Fruit fly (Drosophila melanogaster) whole organism, wandering third instar larva: ENCODE results near the gene CG7099.
A peak's percentile ranks its signal among the peaks of the same experiment; 100 is the strongest.

Source experiments
- Abd-B ChIP-seq: fragments of >200 bp; optimal IDR thresholded peaks from 2 replicates; lab custom pipeline; 2017; ENCODE audit warnings: missing biosample characterization, missing genetic modification characterization
- CG9705 ChIP-seq: fragments of 200-800 bp; sonication (Bioruptor generic); optimal IDR thresholded peaks from 2 replicates; lab custom pipeline; 2018; ENCODE audit warnings: missing biosample characterization, mild to moderate bottlenecking, missing genetic modification characterization
- Dif ChIP-seq: fragments of 200-275, 200-300 bp; sonication (Bioruptor generic); optimal IDR thresholded peaks from 2 replicates; lab custom pipeline; 2018; ENCODE audit warnings: missing biosample characterization, missing genetic modification characterization; ENCODE audit not compliant: partially characterized antibody
- Hr78 ChIP-seq: fragments of >200 bp; optimal IDR thresholded peaks from 2 replicates; lab custom pipeline; 2017; ENCODE audit warnings: missing biosample characterization, missing genetic modification characterization
- OdsH ChIP-seq: fragments of 200-800 bp; sonication (Bioruptor generic); optimal IDR thresholded peaks from 2 replicates; lab custom pipeline; 2016; ENCODE audit warnings: missing biosample characterization, mild to moderate bottlenecking, missing genetic modification characterization
- Vsx2 ChIP-seq: fragments of 200-300, 225-300 bp; sonication (Bioruptor generic); optimal IDR thresholded peaks from 2 replicates; lab custom pipeline; 2018; ENCODE audit warnings: missing biosample characterization, missing genetic modification characterization; ENCODE audit not compliant: partially characterized antibody
- brk ChIP-seq: fragments of 200-800 bp; sonication (Bioruptor generic); optimal IDR thresholded peaks from 2 replicates; lab custom pipeline; 2016; ENCODE audit warnings: missing biosample characterization, mild to moderate bottlenecking, missing genetic modification characterization
- dmrt93B ChIP-seq: fragments of 200-800 bp; sonication (Bioruptor generic); optimal IDR thresholded peaks from 2 replicates; lab custom pipeline; 2018; ENCODE audit warnings: missing biosample characterization, mild to moderate bottlenecking, missing genetic modification characterization
- fru ChIP-seq: fragments of 200-800 bp; sonication (Bioruptor generic); optimal IDR thresholded peaks from 3 replicates; lab custom pipeline; 2016; ENCODE audit warnings: missing biosample characterization, mild to moderate bottlenecking, missing genetic modification characterization
- h ChIP-seq: fragments of 200-800 bp; sonication (Bioruptor generic); optimal IDR thresholded peaks from 3 replicates; lab custom pipeline; 2016; ENCODE audit warnings: missing biosample characterization, mild to moderate bottlenecking, missing genetic modification characterization
- lola ChIP-seq: fragments of >200 bp; optimal IDR thresholded peaks from 2 replicates; lab custom pipeline; 2017; ENCODE audit warnings: missing biosample characterization, missing genetic modification characterization
- psq ChIP-seq: fragments of 200-800 bp; sonication (Bioruptor generic); optimal IDR thresholded peaks from 3 replicates; lab custom pipeline; 2017; ENCODE audit warnings: missing biosample characterization, mild to moderate bottlenecking, missing genetic modification characterization, moderate library complexity
- sage ChIP-seq: fragments of 200-800 bp; sonication (Bioruptor generic); optimal IDR thresholded peaks from 2 replicates; lab custom pipeline; 2016; ENCODE audit warnings: missing biosample characterization, mild to moderate bottlenecking, missing genetic modification characterization
- usp ChIP-seq: fragments of >200 bp; optimal IDR thresholded peaks from 2 replicates; lab custom pipeline; 2017; ENCODE audit warnings: missing biosample characterization, missing genetic modification characterization

DNA sequence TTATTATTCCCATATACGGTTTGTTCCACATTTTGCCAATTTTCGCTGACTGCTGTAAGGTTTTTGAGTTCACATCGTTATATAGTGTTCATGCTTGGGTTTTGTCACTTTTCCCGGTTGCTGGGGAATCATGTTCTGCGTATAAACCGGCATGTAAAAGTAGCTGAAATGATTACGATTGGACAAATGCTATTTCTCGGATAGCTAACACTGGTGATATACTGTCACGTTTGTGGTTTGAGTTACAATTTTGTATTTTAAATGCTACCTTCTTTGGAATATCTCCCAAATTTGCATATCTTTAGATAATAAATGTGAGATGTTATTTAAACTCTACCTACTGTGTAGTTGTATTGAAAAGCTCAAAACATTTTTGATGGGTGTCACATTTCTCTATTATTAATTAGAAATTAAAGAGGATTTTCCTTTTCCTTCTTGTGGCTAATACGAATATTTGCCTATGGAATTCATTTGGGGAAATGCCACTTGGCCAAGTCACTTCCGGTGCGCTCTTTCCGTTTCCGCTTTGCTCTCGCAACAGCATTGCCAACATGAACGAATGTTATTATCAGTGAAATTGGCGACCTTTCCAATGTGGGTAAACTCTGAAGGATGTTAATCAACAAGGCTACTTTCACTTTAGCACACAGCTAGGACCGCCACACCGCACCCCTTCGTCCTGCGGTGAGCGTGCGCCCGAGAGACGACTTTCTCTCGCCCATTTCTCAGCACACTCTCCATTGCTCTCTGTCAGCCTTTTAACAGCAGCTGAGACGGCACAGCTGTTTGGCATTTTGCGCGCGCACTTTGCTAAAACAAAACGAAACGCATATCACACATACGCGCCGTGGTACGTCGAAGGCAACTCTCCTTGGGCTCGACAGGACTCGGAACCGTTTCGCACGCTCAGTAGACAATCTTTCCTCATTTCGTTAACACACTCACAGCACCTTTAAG, 27.4 kb downstream of the CG7099 start, which contains the start of the genes CG16956, CG42784 and CG43850:
- TF ChIP-seq Vsx2 (GFP tag; lab: Kevin White, UChicago) = peak; percentile 7
- no peak for TF ChIP-seq fru (GFP tag; lab: Kevin White, UChicago)
- no peak for TF ChIP-seq h (GFP tag; lab: Kevin White, UChicago)
- TF ChIP-seq Dif (GFP tag; lab: Kevin White, UChicago) = no peak
- TF ChIP-seq lola (GFP tag; lab: Kevin White, UChicago) = no peak
- no peak for TF ChIP-seq brk (GFP tag; lab: Kevin White, UChicago)
- TF ChIP-seq Hr78 (GFP tag; lab: Kevin White, UChicago) = no peak
- TF ChIP-seq psq (GFP tag; lab: Kevin White, UChicago) = no peak
- no peak for TF ChIP-seq sage
- no peak for TF ChIP-seq usp (GFP tag; lab: Kevin White, UChicago)
- TF ChIP-seq dmrt93B = no peak
- TF ChIP-seq OdsH (GFP tag; lab: Kevin White, UChicago) = no peak
- TF ChIP-seq CG9705 (GFP tag; lab: Kevin White, UChicago) = no peak
- no peak for TF ChIP-seq Abd-B (GFP tag; lab: Kevin White, UChicago)
